In the genomic region with DNA sequence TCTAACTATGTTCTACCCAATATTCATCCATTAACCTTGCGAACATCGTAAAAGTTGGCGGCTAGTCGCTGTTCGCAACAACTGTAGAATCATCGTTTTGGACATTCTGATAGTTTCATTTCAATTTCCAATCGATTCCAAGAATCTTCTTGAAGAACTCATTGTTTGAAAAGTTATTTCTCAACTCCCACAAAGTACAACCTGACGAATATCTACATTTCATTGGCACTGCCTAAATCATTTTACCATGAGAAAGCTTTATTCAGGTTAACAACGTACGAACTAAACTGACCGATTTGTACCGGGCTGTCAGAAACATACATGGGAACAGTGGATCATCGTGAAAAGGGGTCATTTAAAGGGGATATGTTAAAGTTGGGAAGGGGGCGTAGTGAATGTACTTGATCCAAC, we compare ENCODE assay signal across 3 worm cellular contexts.
TF ChIP-seq lines count a peak whose summit lies in the region.

A gene (minus strand): TSS at position 148 of the 411 bp plus-strand sequence.

TF ChIP-seq in whole organism, L1 larva, 84 proteins besides CTCF, POLR2A, EP300 and RAD21 (continued from another document):
- TF ChIP-seq nhr-47 (tag; optimal IDR thresholded peaks at IDR 0.05; lab: Kevin White, UChicago) (peak; percentile 15), ceh-90 (tag; optimal IDR thresholded peaks at IDR 0.05; lab: Kevin White, UChicago) (no peak), efl-1 (optimal IDR thresholded peaks at IDR 0.05; lab: Kevin White, UChicago) (peak in 1 of 2 experiments; percentile 1), efl-1 (GFP tag; optimal IDR thresholded peaks at IDR 0.05 in 1 of 2; lab: Kevin White, UChicago) (peak in 1 of 2 experiments; percentile 88), pag-3 (tag; optimal IDR thresholded peaks at IDR 0.05; lab: Kevin White, UChicago; ENCODE audit: borderline replicate concordance, insufficient read depth) (no peak)

TF ChIP-seq in whole organism, L4 larva, 104 proteins besides CTCF, POLR2A, EP300 and RAD21 (continued from another document and continues in another):
- TF ChIP-seq ctbp-1 (GFP tag; IDR thresholded peaks at IDR 0.05; lab: Robert Waterston, UW) (no peak), hlh-30 (tag; optimal IDR thresholded peaks at IDR 0.05; lab: Kevin White, UChicago; ENCODE audit: insufficient read depth) (no peak), T20F7.1 (GFP tag; optimal IDR thresholded peaks at IDR 0.05; lab: Kevin White, UChicago) (no peak), daf-19 (GFP tag; conservative IDR thresholded peaks at IDR 0.05; lab: Robert Waterston, UW) (no peak), unc-62 (GFP tag; optimal IDR thresholded peaks at IDR 0.05 in 1 of 2; lab: Kevin White, UChicago) (peak in 1 of 2 experiments; percentile 49), unc-62 (tag; optimal IDR thresholded peaks at IDR 0.05; lab: Kevin White, UChicago) (no peak), F44E2.7 (GFP tag; IDR thresholded peaks at IDR 0.05; lab: Robert Waterston, UW) (no peak), nhr-111 (GFP tag; optimal IDR thresholded peaks at IDR 0.05; lab: Kevin White, UChicago) (peak; percentile 0), skn-1 (tag; optimal IDR thresholded peaks at IDR 0.05; lab: Kevin White, UChicago) (no peak), F26F4.8 (GFP tag; conservative IDR thresholded peaks at IDR 0.05; lab: Robert Waterston, UW) (no peak), ama-1 (optimal IDR thresholded peaks at IDR 0.05; lab: Kevin White, UChicago) (peak; percentile 88), nhr-28 (tag; optimal IDR thresholded peaks at IDR 0.05; lab: Kevin White, UChicago) (no peak), Y48G9A.11 (GFP tag; IDR thresholded peaks at IDR 0.05; lab: Robert Waterston, UW) (no peak), daf-12 (tag; optimal IDR thresholded peaks at IDR 0.05; lab: Kevin White, UChicago) (no peak), F49E8.2 (tag; optimal IDR thresholded peaks at IDR 0.05; lab: Kevin White, UChicago; ENCODE audit: borderline replicate concordance) (no peak), unc-130 (GFP tag; optimal IDR thresholded peaks at IDR 0.05; lab: Kevin White, UChicago) (peak; percentile 10), tag-97 (GFP tag; IDR thresholded peaks at IDR 0.05; lab: Robert Waterston, UW) (no peak), nhr-102 (tag; optimal IDR thresholded peaks at IDR 0.05; lab: Kevin White, UChicago) (peak; percentile 26), ceh-20 (GFP tag; IDR thresholded peaks at IDR 0.05; lab: Robert Waterston, UW) (no peak), pha-4 (GFP tag; IDR thresholded peaks at IDR 0.05; lab: Robert Waterston, UW) (no peak), pha-4 (tag; optimal IDR thresholded peaks at IDR 0.05; lab: Kevin White, UChicago) (no peak), duxl-1 (tag; optimal IDR thresholded peaks at IDR 0.05; lab: Kevin White, UChicago; ENCODE audit: poor library complexity) (no peak), aha-1 (tag; lab: Kevin White, UChicago) (peak; percentile 94), jun-1 (tag; optimal IDR thresholded peaks at IDR 0.05; lab: Kevin White, UChicago) (no peak), snpc-1.2 (GFP tag; IDR thresholded peaks at IDR 0.05; lab: Robert Waterston, UW) (peak; percentile 44; the same call in 1 of the 2 replicates), ceh-28 (tag; optimal IDR thresholded peaks at IDR 0.05; lab: Kevin White, UChicago) (no peak), ces-1 (GFP tag; optimal IDR thresholded peaks at IDR 0.05; lab: Kevin White, UChicago) (no peak), nhr-48 (tag; optimal IDR thresholded peaks at IDR 0.05; lab: Kevin White, UChicago) (peak; percentile 19), mxl-2 (GFP tag; conservative IDR thresholded peaks at IDR 0.05; lab: Robert Waterston, UW) (no peak), set-16 (GFP tag; IDR thresholded peaks at IDR 0.05; lab: Robert Waterston, UW) (no peak), spr-1 (tag; optimal IDR thresholded peaks at IDR 0.05; lab: Kevin White, UChicago) (no peak), mes-2 (tag; optimal IDR thresholded peaks at IDR 0.05; lab: Kevin White, UChicago; ENCODE audit: poor library complexity, severe bottlenecking) (peak; percentile 19), R02D3.7 (tag; optimal IDR thresholded peaks at IDR 0.05; lab: Kevin White, UChicago) (no peak), ceh-62 (tag; optimal IDR thresholded peaks at IDR 0.05; lab: Kevin White, UChicago) (no peak), lin-1 (GFP tag; IDR thresholded peaks at IDR 0.05; lab: Robert Waterston, UW) (no peak), lsy-2 (tag; optimal IDR thresholded peaks at IDR 0.05; lab: Kevin White, UChicago) (peak in 1 of 2 experiments; percentile 30), dmd-8 (GFP tag; IDR thresholded peaks at IDR 0.05; lab: Robert Waterston, UW) (no peak), vab-7 (GFP tag; IDR thresholded peaks at IDR 0.05; lab: Robert Waterston, UW) (no peak), spr-3 (GFP tag; optimal IDR thresholded peaks at IDR 0.05; lab: Kevin White, UChicago) (peak; percentile 24), zip-11 (GFP tag; IDR thresholded peaks at IDR 0.05; lab: Robert Waterston, UW) (no peak), madf-5 (GFP tag; IDR thresholded peaks at IDR 0.05; lab: Robert Waterston, UW) (no peak), nhr-6 (tag; optimal IDR thresholded peaks at IDR 0.05; lab: Kevin White, UChicago) (no peak), nhr-25 (tag; optimal IDR thresholded peaks at IDR 0.05; lab: Kevin White, UChicago; ENCODE audit: borderline replicate concordance, insufficient read depth) (no peak), lin-39 (tag; optimal IDR thresholded peaks at IDR 0.05; lab: Kevin White, UChicago) (no peak), ztf-7 (tag; optimal IDR thresholded peaks at IDR 0.05; lab: Kevin White, UChicago) (no peak), mdt-29 (GFP tag; IDR thresholded peaks at IDR 0.05; lab: Robert Waterston, UW) (no peak), F37D6.2 (tag; optimal IDR thresholded peaks at IDR 0.05; lab: Kevin White, UChicago) (no peak), attf-4 (tag; optimal IDR thresholded peaks at IDR 0.05; lab: Kevin White, UChicago) (no peak), lir-3 (tag; optimal IDR thresholded peaks at IDR 0.05; lab: Kevin White, UChicago) (no peak), dmd-9 (GFP tag; IDR thresholded peaks at IDR 0.05; lab: Robert Waterston, UW) (0 out of 2 replicates have a peak, but pooled peaks have one; percentile 30), aly-2 (tag; optimal IDR thresholded peaks at IDR 0.05; lab: Kevin White, UChicago) (no peak), nhr-77 (tag; optimal IDR thresholded peaks at IDR 0.05; lab: Kevin White, UChicago) (no peak), ztf-11 (tag; optimal IDR thresholded peaks at IDR 0.05; lab: Kevin White, UChicago) (no peak), zfp-3 (GFP tag; conservative IDR thresholded peaks at IDR 0.05; lab: Robert Waterston, UW) (0 out of 2 replicates have a peak, but pooled peaks have one; percentile 10), F10B5.3 (tag; optimal IDR thresholded peaks at IDR 0.05; lab: Kevin White, UChicago) (no peak), sdz-12 (GFP tag; optimal IDR thresholded peaks at IDR 0.05; lab: Kevin White, UChicago) (peak; percentile 80), hif-1 (tag; optimal IDR thresholded peaks at IDR 0.05; lab: Kevin White, UChicago) (no peak), zip-2 (tag; optimal IDR thresholded peaks at IDR 0.05; lab: Kevin White, UChicago) (no peak), lin-13 (GFP tag; optimal IDR thresholded peaks at IDR 0.05; lab: Kevin White, UChicago) (no peak), zag-1 (tag; optimal IDR thresholded peaks at IDR 0.05; lab: Kevin White, UChicago) (no peak), nhr-42 (GFP tag; IDR thresholded peaks at IDR 0.05; lab: Robert Waterston, UW) (no peak), dpl-1 (GFP tag; optimal IDR thresholded peaks at IDR 0.05; lab: Kevin White, UChicago) (no peak)

TF ChIP-seq in whole organism, young adult, 124 proteins besides CTCF, POLR2A, EP300 and RAD21 (continued from another document):
- TF ChIP-seq Y53G8AR.9 (GFP tag; conservative IDR thresholded peaks at IDR 0.05; lab: Robert Waterston, UW) (0 out of 2 replicates have a peak, but pooled peaks have one; percentile 57), ztf-26 (tag; optimal IDR thresholded peaks at IDR 0.05; lab: Kevin White, UChicago) (no peak), tlf-1 (GFP tag; optimal IDR thresholded peaks at IDR 0.05; lab: Kevin White, UChicago) (peak; percentile 12), tbp1 (GFP tag; optimal IDR thresholded peaks at IDR 0.05; lab: Kevin White, UChicago) (peak; percentile 14), snpc-4 (GFP tag; optimal IDR thresholded peaks at IDR 0.05; lab: Kevin White, UChicago) (peak; percentile 33), snpc-4 (tag; optimal IDR thresholded peaks at IDR 0.05; lab: Kevin White, UChicago) (no peak), lin-35 (GFP tag; optimal IDR thresholded peaks at IDR 0.05; lab: Kevin White, UChicago) (peak in 1 of 3 experiments; percentile 24), nfyb-1 (GFP tag; IDR thresholded peaks at IDR 0.05; lab: Robert Waterston, UW) (0 out of 2 replicates have a peak, but pooled peaks have one; percentile 54), mes-4 (tag; optimal IDR thresholded peaks at IDR 0.05; lab: Kevin White, UChicago) (no peak), ztf-25 (GFP tag; IDR thresholded peaks at IDR 0.05; lab: Robert Waterston, UW) (no peak), die-1 (tag; optimal IDR thresholded peaks at IDR 0.05; lab: Kevin White, UChicago) (peak; percentile 15), K11D2.4 (GFP tag; IDR thresholded peaks at IDR 0.05; lab: Robert Waterston, UW) (peak; percentile 41; the same call in 1 of the 2 replicates), ztf-3 (GFP tag; optimal IDR thresholded peaks at IDR 0.05; lab: Kevin White, UChicago) (peak; percentile 8), ccch-3 (GFP tag; optimal IDR thresholded peaks at IDR 0.05; lab: Kevin White, UChicago) (no peak), ztf-18 (tag; optimal IDR thresholded peaks at IDR 0.05; lab: Kevin White, UChicago) (no peak), dpl-1 (GFP tag; optimal IDR thresholded peaks at IDR 0.05; lab: Kevin White, UChicago) (no peak), F10E7.11 (tag; optimal IDR thresholded peaks at IDR 0.05; lab: Kevin White, UChicago) (peak; percentile 13), athp-1 (tag; optimal IDR thresholded peaks at IDR 0.05; lab: Kevin White, UChicago) (peak; percentile 62), bed-1 (GFP tag; IDR thresholded peaks at IDR 0.05; lab: Robert Waterston, UW) (no peak), F55B11.4 (tag; optimal IDR thresholded peaks at IDR 0.05; lab: Kevin White, UChicago; ENCODE audit: borderline replicate concordance, insufficient read depth) (no peak), ama-1 (optimal IDR thresholded peaks at IDR 0.05; lab: Kevin White, UChicago) (peak; percentile 72), ama-1 (GFP tag; optimal IDR thresholded peaks at IDR 0.05; lab: Kevin White, UChicago) (peak; percentile 14 to 36), rec-8 (tag; optimal IDR thresholded peaks at IDR 0.05; lab: Kevin White, UChicago) (peak in 1 of 2 experiments; percentile 12), snpc-3.4 (tag; optimal IDR thresholded peaks at IDR 0.05; lab: Kevin White, UChicago) (no peak), F57C9.4 (tag; optimal IDR thresholded peaks at IDR 0.05; lab: Kevin White, UChicago) (no peak), ekl-4 (GFP tag; IDR thresholded peaks at IDR 0.05; lab: Robert Waterston, UW) (peak; percentile 50; the same call in 1 of the 2 replicates), madf-6 (GFP tag; IDR thresholded peaks at IDR 0.05; lab: Robert Waterston, UW) (peak; percentile 29; the same call in 1 of the 2 replicates), xnd-1 (tag; optimal IDR thresholded peaks at IDR 0.05; lab: Kevin White, UChicago) (no peak), let-607 (tag; optimal IDR thresholded peaks at IDR 0.05; lab: Kevin White, UChicago) (peak in 1 of 2 experiments; percentile 41), lin-54 (GFP tag; optimal IDR thresholded peaks at IDR 0.05; lab: Kevin White, UChicago) (peak; percentile 21), egl-44 (GFP tag; IDR thresholded peaks at IDR 0.05; lab: Robert Waterston, UW) (no peak), lag-1 (GFP tag; IDR thresholded peaks at IDR 0.05; lab: Robert Waterston, UW) (no peak), cebp-1 (GFP tag; IDR thresholded peaks at IDR 0.05; lab: Robert Waterston, UW) (no peak), cebp-1 (tag; optimal IDR thresholded peaks at IDR 0.05; lab: Kevin White, UChicago) (peak; percentile 54), egrh-3 (GFP tag; IDR thresholded peaks at IDR 0.05; lab: Robert Waterston, UW) (no peak)
